Fruit fly (Drosophila melanogaster) whole organism, embryonic: ENCODE results near the gene CG6005.

Experiments
- Atf6 ChIP-seq: fragments of 200-800 bp; sonication (Bioruptor generic); IDR thresholded peaks from 2 replicates; pipeline ENCODE4 v1.3.6; 2022; ENCODE audit warnings: missing biosample characterization, missing genetic modification characterization
- CG10267 ChIP-seq: fragments of 200-800 bp; sonication (Bioruptor generic); optimal IDR thresholded peaks from 2 replicates; lab custom pipeline; 2018; ENCODE audit warnings: missing biosample characterization, mild to moderate bottlenecking, missing genetic modification characterization, moderate library complexity
- CG10565 ChIP-seq: fragments of 200-800 bp; sonication (Bioruptor generic); optimal IDR thresholded peaks from 3 replicates; lab custom pipeline; 2016; ENCODE audit warnings: missing biosample characterization, mild to moderate bottlenecking, missing genetic modification characterization
- CG12071 ChIP-seq: fragments of 200-800 bp; sonication (Bioruptor generic); optimal IDR thresholded peaks from 3 replicates; lab custom pipeline; 2018; ENCODE audit warnings: missing biosample characterization, mild to moderate bottlenecking, missing genetic modification characterization
- CG14050 ChIP-seq: fragments of 200-800 bp; sonication (Bioruptor generic); IDR thresholded peaks from 3 replicates; pipeline ENCODE4 v1.3.6; 2022; ENCODE audit warnings: missing biosample characterization, missing genetic modification characterization
- CG14965 ChIP-seq: fragments of 200-800 bp; sonication (Bioruptor generic); optimal IDR thresholded peaks from 2 replicates; lab custom pipeline; 2016; ENCODE audit warnings: missing biosample characterization, missing genetic modification characterization, borderline replicate concordance
- CG15479 ChIP-seq: fragments of 200-800 bp; sonication (Bioruptor generic); optimal IDR thresholded peaks from 3 replicates; lab custom pipeline; 2019; ENCODE audit warnings: missing biosample characterization, mild to moderate bottlenecking, missing genetic modification characterization, moderate library complexity
- CG1792 ChIP-seq: fragments of 200-800 bp; sonication (Bioruptor generic); optimal IDR thresholded peaks from 2 replicates; lab custom pipeline; 2016; ENCODE audit warnings: missing biosample characterization, missing genetic modification characterization
- CG18011 ChIP-seq: fragments of 200-800 bp; sonication (Bioruptor generic); optimal IDR thresholded peaks from 2 replicates; lab custom pipeline; 2017; ENCODE audit warnings: missing biosample characterization, missing genetic modification characterization, mild to moderate bottlenecking, moderate library complexity, missing genotype
- CG34224 ChIP-seq: fragments of 200-800 bp; sonication (Bioruptor generic); IDR thresholded peaks from 3 replicates; pipeline ENCODE4 v1.3.6; 2022; ENCODE audit warnings: missing biosample characterization, missing genetic modification characterization; ENCODE audit not compliant: partially characterized antibody
- CG34376 ChIP-seq: fragments of 200-800 bp; sonication (Bioruptor generic); optimal IDR thresholded peaks from 2 replicates; lab custom pipeline; 2018; ENCODE audit warnings: missing biosample characterization, mild to moderate bottlenecking, missing genetic modification characterization
- CG42726 ChIP-seq: fragments of 200-800 bp; sonication (Bioruptor generic); IDR thresholded peaks from 2 replicates; pipeline ENCODE4 v1.3.6; 2022; ENCODE audit warnings: missing biosample characterization, missing genetic modification characterization; ENCODE audit not compliant: partially characterized antibody
- CG43689 ChIP-seq: fragments of 200-800 bp; sonication (Bioruptor generic); IDR thresholded peaks from 2 replicates; pipeline ENCODE4 v1.3.6; 2022; ENCODE audit warnings: missing biosample characterization, missing genetic modification characterization
- CG4854 ChIP-seq: fragments of 200-800 bp; sonication (Bioruptor generic); optimal IDR thresholded peaks from 2 replicates; lab custom pipeline; 2016; ENCODE audit warnings: missing biosample characterization, missing genetic modification characterization, inconsistent platforms
- CG5180 ChIP-seq: fragments of 200-800 bp; sonication (Bioruptor generic); optimal IDR thresholded peaks from 3 replicates; lab custom pipeline; 2017; ENCODE audit warnings: missing biosample characterization, missing genetic modification characterization, mild to moderate bottlenecking, moderate library complexity, missing genetic modification reagents
- CG6254 ChIP-seq: fragments of 200-800 bp; sonication (Bioruptor generic); optimal IDR thresholded peaks from 3 replicates; lab custom pipeline; 2017; ENCODE audit warnings: mild to moderate bottlenecking, missing biosample characterization, missing genetic modification reagents, missing genetic modification characterization
- CG7987 ChIP-seq: fragments of 200-800 bp; sonication (Bioruptor generic); optimal IDR thresholded peaks from 2 replicates; lab custom pipeline; 2018; ENCODE audit warnings: missing biosample characterization, mild to moderate bottlenecking, missing genetic modification characterization, moderate library complexity
- CG8359 ChIP-seq: fragments of 200-800 bp; sonication (Bioruptor generic); optimal IDR thresholded peaks from 2 replicates; lab custom pipeline; 2017; ENCODE audit warnings: missing biosample characterization, mild to moderate bottlenecking, missing genetic modification characterization, borderline replicate concordance
- CG9437 ChIP-seq: fragments of 200-800 bp; sonication (Bioruptor generic); optimal IDR thresholded peaks from 2 replicates; lab custom pipeline; 2018; ENCODE audit warnings: missing biosample characterization, mild to moderate bottlenecking, missing genetic modification characterization
- CG9817 ChIP-seq: fragments of 200-800 bp; sonication (Bioruptor generic); optimal IDR thresholded peaks from 2 replicates; lab custom pipeline; 2018; ENCODE audit warnings: missing biosample characterization, mild to moderate bottlenecking, missing genetic modification characterization, moderate library complexity
- H15 ChIP-seq: fragments of 200-800 bp; sonication (Bioruptor generic); IDR thresholded peaks from 3 replicates; pipeline ENCODE4 v1.3.6; 2022; ENCODE audit warnings: missing biosample characterization, missing genetic modification characterization
- HHEX ChIP-seq: fragments of 200-800 bp; sonication (Bioruptor generic); optimal IDR thresholded peaks from 3 replicates; lab custom pipeline; 2017; ENCODE audit warnings: missing biosample characterization, mild to moderate bottlenecking, missing genetic modification characterization, missing genetic modification reagents
- HmgZ ChIP-seq: fragments of 200-800 bp; sonication (Bioruptor generic); optimal IDR thresholded peaks from 2 replicates; lab custom pipeline; 2018; ENCODE audit warnings: missing biosample characterization, mild to moderate bottlenecking, missing genetic modification characterization
- Kr ChIP-seq: fragments of 200-800 bp; sonication (Bioruptor generic); optimal IDR thresholded peaks from 2 replicates; lab custom pipeline; 2017; ENCODE audit warnings: missing biosample characterization, mild to moderate bottlenecking, missing genetic modification characterization
- Poxn ChIP-seq: fragments of 200-800 bp; sonication (Bioruptor generic); IDR thresholded peaks from 2 replicates; pipeline ENCODE4 v1.3.6; 2022; ENCODE audit warnings: missing biosample characterization, missing genetic modification characterization
- Sin3A ChIP-seq: fragments of >200 bp; optimal IDR thresholded peaks from 2 replicates; lab custom pipeline; 2018
- Vsx1 ChIP-seq: fragments of 200-800 bp; sonication (Bioruptor generic); optimal IDR thresholded peaks from 2 replicates; lab custom pipeline; 2017; ENCODE audit warnings: missing biosample characterization, mild to moderate bottlenecking, missing genetic modification characterization, missing genetic modification reagents
- Xbp1 ChIP-seq: fragments of 200-800 bp; sonication (Bioruptor generic); optimal IDR thresholded peaks from 3 replicates; lab custom pipeline; 2016; ENCODE audit warnings: missing biosample characterization, mild to moderate bottlenecking, missing genetic modification characterization
- YL-1 ChIP-seq: fragments of 200-800 bp; sonication (Bioruptor generic); optimal IDR thresholded peaks from 3 replicates; lab custom pipeline; 2017; ENCODE audit warnings: missing biosample characterization, mild to moderate bottlenecking, missing genetic modification characterization
- az2 ChIP-seq: fragments of 200-800 bp; sonication (Bioruptor generic); optimal IDR thresholded peaks from 3 replicates; lab custom pipeline; 2016; ENCODE audit warnings: missing biosample characterization, missing genetic modification characterization
- cas ChIP-seq: fragments of 200-800 bp; sonication (Bioruptor generic); IDR thresholded peaks from 2 replicates; pipeline ENCODE4 v1.3.6; 2022; ENCODE audit warnings: missing biosample characterization, missing genetic modification characterization
- croc ChIP-seq: fragments of 200-800 bp; sonication (Bioruptor generic); conservative IDR thresholded peaks from 3 replicates; pipeline ENCODE4 v1.3.6; 2022; ENCODE audit warnings: missing biosample characterization, missing genetic modification characterization
- dm ChIP-seq: fragments of 200-800 bp; sonication (Bioruptor generic); optimal IDR thresholded peaks from 3 replicates; lab custom pipeline; 2016; ENCODE audit warnings: missing biosample characterization, missing genetic modification characterization
- ftz-f1 ChIP-seq: fragments of 200-800 bp; sonication (Bioruptor generic); optimal IDR thresholded peaks from 2 replicates; lab custom pipeline; 2016; ENCODE audit warnings: missing biosample characterization, missing genetic modification characterization
- h ChIP-seq: fragments of >200 bp; optimal IDR thresholded peaks from 2 replicates; lab custom pipeline; 2017
- inv ChIP-seq: fragments of 200-800 bp; sonication (Bioruptor generic); IDR thresholded peaks from 2 replicates; pipeline ENCODE4 v1.3.6; 2022; ENCODE audit warnings: missing biosample characterization, missing genetic modification characterization; ENCODE audit not compliant: partially characterized antibody
- kni ChIP-seq: fragments of 200-800 bp; sonication (Bioruptor generic); optimal IDR thresholded peaks from 3 replicates; lab custom pipeline; 2017; ENCODE audit warnings: mild to moderate bottlenecking, missing biosample characterization, missing genetic modification reagents, missing genetic modification characterization
- lmd ChIP-seq: fragments of 200-800 bp; sonication (Bioruptor generic); IDR thresholded peaks from 2 replicates; pipeline ENCODE4 v1.3.6; 2022; ENCODE audit warnings: missing biosample characterization, missing genetic modification characterization
- mirr ChIP-seq: fragments of 200-800 bp; sonication (Bioruptor generic); optimal IDR thresholded peaks from 3 replicates; lab custom pipeline; 2018; ENCODE audit warnings: missing biosample characterization, mild to moderate bottlenecking, missing genetic modification characterization
- pros ChIP-seq: fragments of 200-800 bp; sonication (Bioruptor generic); optimal IDR thresholded peaks from 3 replicates; lab custom pipeline; 2019; ENCODE audit warnings: missing biosample characterization, mild to moderate bottlenecking, missing genetic modification characterization, moderate library complexity
- salm ChIP-seq: fragments of 200-800 bp; sonication (Bioruptor generic); optimal IDR thresholded peaks from 2 replicates; lab custom pipeline; 2018; ENCODE audit warnings: missing biosample characterization, mild to moderate bottlenecking, missing genetic modification characterization
- sens-2 ChIP-seq: fragments of 200-800 bp; sonication (Bioruptor generic); IDR thresholded peaks from 2 replicates; pipeline ENCODE4 v1.3.6; 2022; ENCODE audit warnings: missing biosample characterization, missing genetic modification characterization
- seq ChIP-seq: fragments of 200-800 bp; sonication (Bioruptor generic); IDR thresholded peaks from 2 replicates; pipeline ENCODE4 v1.3.6; 2022; ENCODE audit warnings: missing biosample characterization, missing genetic modification characterization
- shn ChIP-seq: fragments of 200-800 bp; sonication (Bioruptor generic); optimal IDR thresholded peaks from 3 replicates; lab custom pipeline; 2016; ENCODE audit warnings: missing biosample characterization, missing genetic modification characterization
- slou ChIP-seq: fragments of 200-800 bp; sonication (Bioruptor generic); optimal IDR thresholded peaks from 3 replicates; lab custom pipeline; 2016; ENCODE audit warnings: missing biosample characterization, missing genetic modification characterization
- sob ChIP-seq: fragments of 200-800 bp; sonication (Bioruptor generic); IDR thresholded peaks from 2 replicates; pipeline ENCODE4 v1.3.6; 2022; ENCODE audit warnings: missing biosample characterization, missing genetic modification characterization
- stwl ChIP-seq: fragments of 200-800 bp; sonication (Bioruptor generic); optimal IDR thresholded peaks from 3 replicates; lab custom pipeline; 2018; ENCODE audit warnings: missing biosample characterization, mild to moderate bottlenecking, missing genetic modification characterization, moderate library complexity
- tgo ChIP-seq: fragments of 200-800 bp; sonication (Bioruptor generic); IDR thresholded peaks from 3 replicates; pipeline ENCODE4 v1.3.6; 2022; ENCODE audit warnings: missing biosample characterization, missing genetic modification characterization
- tna ChIP-seq: fragments of 200-800 bp; sonication (Bioruptor generic); IDR thresholded peaks from 2 replicates; pipeline ENCODE4 v1.3.6; 2022; ENCODE audit warnings: missing biosample characterization, missing genetic modification characterization; ENCODE audit not compliant: partially characterized antibody

Gene CG6005

dm6 chr3R:18995556-18996272 lies 28.1 kb downstream of the CG6005 start (continued):
- TF ChIP-seq CG15479, result no peak
- TF ChIP-seq inv (GFP tag; lab: Robert Waterston, UW), result no peak
- TF ChIP-seq CG10565 (GFP tag; lab: Kevin White, UChicago), result peak; percentile 25
- TF ChIP-seq CG10267 (tag; lab: Kevin White, UChicago), result peak; percentile 75
- no peak for TF ChIP-seq CG7987
- no peak for TF ChIP-seq CG34376 (GFP tag; lab: Kevin White, UChicago)
- TF ChIP-seq slou (GFP tag; lab: Kevin White, UChicago), result peak; percentile 20
- no peak for TF ChIP-seq dm
- no peak for TF ChIP-seq CG42726
- peak; percentile 47 for TF ChIP-seq CG12071 (GFP tag; lab: Kevin White, UChicago)
- peak; percentile 67 for TF ChIP-seq CG9437 (GFP tag; lab: Kevin White, UChicago)
- TF ChIP-seq sob, result peak; percentile 67
- TF ChIP-seq Poxn, result no peak
- TF ChIP-seq az2, result peak; percentile 85
- TF ChIP-seq CG34224 (GFP tag; lab: Robert Waterston, UW), result no peak
- TF ChIP-seq HHEX (GFP tag; lab: Kevin White, UChicago), result peak; percentile 70
- no peak for TF ChIP-seq ftz-f1 (GFP tag; lab: Kevin White, UChicago)
- peak; percentile 71; the same call in 2 of the 3 replicates for TF ChIP-seq tgo (GFP tag; lab: Robert Waterston, UW)
- TF ChIP-seq Atf6 (GFP tag; lab: Robert Waterston, UW), result peak; percentile 54; the same call in 1 of the 2 replicates
- peak; percentile 84 for TF ChIP-seq CG6254 (GFP tag; lab: Kevin White, UChicago)
- peak; percentile 56 for TF ChIP-seq CG43689
- TF ChIP-seq salm (tag; lab: Kevin White, UChicago), result peak; percentile 48
- TF ChIP-seq CG8359 (GFP tag; lab: Kevin White, UChicago), result peak; percentile 73
- TF ChIP-seq CG1792 (GFP tag; lab: Kevin White, UChicago), result peak; percentile 24
- peak; percentile 68 for TF ChIP-seq CG14050 (GFP tag; lab: Robert Waterston, UW)
- TF ChIP-seq croc, result peak; percentile 76
- TF ChIP-seq CG9817, result peak; percentile 33
- TF ChIP-seq shn (GFP tag; lab: Kevin White, UChicago), result no peak
- TF ChIP-seq Kr (GFP tag; lab: Kevin White, UChicago), result no peak
- no peak for TF ChIP-seq CG14965
- no peak for TF ChIP-seq CG18011 (GFP tag; lab: Kevin White, UChicago)
- TF ChIP-seq tna (GFP tag; lab: Robert Waterston, UW), result no peak
- peak; percentile 70 for TF ChIP-seq CG5180 (GFP tag; lab: Kevin White, UChicago)
- TF ChIP-seq seq (GFP tag; lab: Robert Waterston, UW), result peak; percentile 55; the same call in 1 of the 2 replicates
- TF ChIP-seq YL-1 (GFP tag; lab: Kevin White, UChicago), result no peak
- TF ChIP-seq H15, result peak; percentile 73; the same call in 2 of the 3 replicates
- TF ChIP-seq stwl (tag; lab: Kevin White, UChicago), result peak; percentile 22
- peak; percentile 86 for TF ChIP-seq sens-2 (GFP tag; lab: Robert Waterston, UW)
- TF ChIP-seq pros, result no peak
- no peak for TF ChIP-seq kni (GFP tag; lab: Kevin White, UChicago)
- TF ChIP-seq Xbp1 (GFP tag; lab: Kevin White, UChicago), result peak; percentile 82
- peak; percentile 6 for TF ChIP-seq HmgZ
- no peak for TF ChIP-seq Vsx1 (GFP tag; lab: Kevin White, UChicago)
- TF ChIP-seq CG4854 (GFP tag; lab: Kevin White, UChicago), result peak; percentile 60
- TF ChIP-seq mirr (GFP tag; lab: Kevin White, UChicago), result no peak
- TF ChIP-seq lmd (GFP tag; lab: Robert Waterston, UW), result peak; percentile 79
- no peak for TF ChIP-seq Sin3A (lab: Kevin White, UChicago)
- no peak for TF ChIP-seq cas
- TF ChIP-seq h (lab: Kevin White, UChicago), result no peak
